Fruit fly (Drosophila melanogaster) whole organism, embryonic: ENCODE data around the gene CG10343.

Source experiments
- Asciz ChIP-seq: fragments of 200-800 bp; sonication (Bioruptor generic); optimal IDR thresholded peaks from 2 replicates; lab custom pipeline; 2017; ENCODE audit warnings: missing biosample characterization, mild to moderate bottlenecking, missing genetic modification characterization, missing genetic modification reagents
- Atf6 ChIP-seq: fragments of 200-800 bp; sonication (Bioruptor generic); IDR thresholded peaks from 2 replicates; pipeline ENCODE4 v1.3.6; 2022; ENCODE audit warnings: missing biosample characterization, missing genetic modification characterization
- CG10267 ChIP-seq: fragments of 200-800 bp; sonication (Bioruptor generic); optimal IDR thresholded peaks from 2 replicates; lab custom pipeline; 2018; ENCODE audit warnings: missing biosample characterization, mild to moderate bottlenecking, missing genetic modification characterization, moderate library complexity
- CG10366 ChIP-seq: fragments of 200-800 bp; sonication (Bioruptor generic); IDR thresholded peaks from 2 replicates; pipeline ENCODE4 v1.3.6; 2022; ENCODE audit warnings: missing biosample characterization, missing genetic modification characterization
- CG10462 ChIP-seq: fragments of 200-800 bp; sonication (Bioruptor generic); optimal IDR thresholded peaks from 2 replicates; lab custom pipeline; 2016; ENCODE audit warnings: missing biosample characterization, missing genetic modification characterization
- CG11398 ChIP-seq: fragments of 200-800 bp; sonication (Bioruptor generic); optimal IDR thresholded peaks from 2 replicates; lab custom pipeline; 2016; ENCODE audit warnings: missing biosample characterization, missing genetic modification characterization
- CG12942 ChIP-seq: fragments of 200-800 bp; sonication (Bioruptor generic); optimal IDR thresholded peaks from 3 replicates; lab custom pipeline; 2016; ENCODE audit warnings: missing biosample characterization, missing genetic modification characterization
- CG13296 ChIP-seq: fragments of 200-800 bp; sonication (Bioruptor generic); optimal IDR thresholded peaks from 3 replicates; lab custom pipeline; 2018; ENCODE audit warnings: missing biosample characterization, mild to moderate bottlenecking, missing genetic modification characterization
- CG14014 ChIP-seq: fragments of 200-800 bp; sonication (Bioruptor generic); IDR thresholded peaks from 2 replicates; pipeline ENCODE4 v1.3.6; 2022; ENCODE audit warnings: missing biosample characterization, missing genetic modification characterization
- CG16815 ChIP-seq: fragments of 200-800 bp; sonication (Bioruptor generic); optimal IDR thresholded peaks from 3 replicates; lab custom pipeline; 2017; ENCODE audit warnings: missing biosample characterization, mild to moderate bottlenecking, missing genetic modification characterization
- CG16863 ChIP-seq: fragments of 200-800 bp; sonication (Bioruptor generic); optimal IDR thresholded peaks from 3 replicates; lab custom pipeline; 2016; ENCODE audit warnings: missing biosample characterization, missing genetic modification characterization
- CG17612 ChIP-seq: fragments of 200-800 bp; sonication (Bioruptor generic); IDR thresholded peaks from 2 replicates; pipeline ENCODE4 v1.3.6; 2022; ENCODE audit warnings: missing biosample characterization, missing genetic modification characterization
- CG18619 ChIP-seq: fragments of 200-800 bp; sonication (Bioruptor generic); optimal IDR thresholded peaks from 3 replicates; lab custom pipeline; 2017; ENCODE audit warnings: missing biosample characterization, mild to moderate bottlenecking, missing genetic modification characterization
- CG30431 ChIP-seq: fragments of 200-800 bp; sonication (Bioruptor generic); optimal IDR thresholded peaks from 2 replicates; lab custom pipeline; 2017; ENCODE audit warnings: missing biosample characterization, missing genetic modification characterization
- CG3281 ChIP-seq: fragments of 200-800 bp; sonication (Bioruptor generic); optimal IDR thresholded peaks from 3 replicates; lab custom pipeline; 2017; ENCODE audit warnings: missing biosample characterization, mild to moderate bottlenecking, missing genetic modification characterization
- CG33213 ChIP-seq: fragments of 200-800 bp; sonication (Bioruptor generic); optimal IDR thresholded peaks from 3 replicates; lab custom pipeline; 2016; ENCODE audit warnings: missing biosample characterization, missing genetic modification characterization
- CG4730 ChIP-seq: fragments of 200-800 bp; sonication (Bioruptor generic); IDR thresholded peaks from 2 replicates; pipeline ENCODE4 v1.3.6; 2022; ENCODE audit warnings: missing biosample characterization, missing genetic modification characterization
- CG4820 ChIP-seq: fragments of 200-800 bp; sonication (Bioruptor generic); optimal IDR thresholded peaks from 3 replicates; lab custom pipeline; 2016; ENCODE audit warnings: missing biosample characterization, missing genetic modification characterization
- CG7372 ChIP-seq: fragments of 200-800 bp; sonication (Bioruptor generic); IDR thresholded peaks from 2 replicates; pipeline ENCODE4 v1.3.6; 2022; ENCODE audit warnings: missing biosample characterization, missing genetic modification characterization
- CG8281 ChIP-seq: fragments of 200-800 bp; sonication (Bioruptor generic); optimal IDR thresholded peaks from 2 replicates; lab custom pipeline; 2018; ENCODE audit warnings: missing biosample characterization, mild to moderate bottlenecking, missing genetic modification characterization, moderate library complexity
- CHES-1-like ChIP-seq: fragments of 200-800 bp; sonication (Bioruptor generic); optimal IDR thresholded peaks from 2 replicates; lab custom pipeline; 2016; ENCODE audit warnings: missing biosample characterization, missing genetic modification characterization
- Dfd ChIP-seq, 2 experiments: fragments of >200 bp; optimal IDR thresholded peaks; 2 replicates each; lab custom pipeline; 2017; ENCODE audit warnings: missing biosample characterization in 2 of 2, missing genetic modification characterization in 2 of 2
- Drgx ChIP-seq: fragments of 200-800 bp; sonication (Bioruptor generic); IDR thresholded peaks from 2 replicates; pipeline ENCODE4 v1.3.6; 2022; ENCODE audit warnings: missing biosample characterization, missing genetic modification characterization
- H15 ChIP-seq: fragments of 200-800 bp; sonication (Bioruptor generic); IDR thresholded peaks from 3 replicates; pipeline ENCODE4 v1.3.6; 2022; ENCODE audit warnings: missing biosample characterization, missing genetic modification characterization
- Hey ChIP-seq: fragments of 200-800 bp; sonication (Bioruptor generic); optimal IDR thresholded peaks from 3 replicates; lab custom pipeline; 2018; ENCODE audit warnings: missing biosample characterization, mild to moderate bottlenecking, missing genetic modification characterization
- Mrtf ChIP-seq: fragments of 200-800 bp; sonication (Bioruptor generic); IDR thresholded peaks from 3 replicates; pipeline ENCODE4 v1.3.6; 2022; ENCODE audit warnings: missing biosample characterization, missing genetic modification characterization
- NFAT ChIP-seq: fragments of 200-800 bp; sonication (Bioruptor generic); IDR thresholded peaks from 2 replicates; pipeline ENCODE4 v1.3.6; 2022; ENCODE audit warnings: missing biosample characterization, missing genetic modification characterization
- Nf-YC ChIP-seq: fragments of 200-800 bp; optimal IDR thresholded peaks from 3 replicates; lab custom pipeline; 2019; ENCODE audit warnings: missing biosample characterization, mild to moderate bottlenecking, missing genetic modification characterization, moderate library complexity
- NfI ChIP-seq: fragments of 200-800 bp; sonication (Bioruptor generic); optimal IDR thresholded peaks from 3 replicates; lab custom pipeline; 2018; ENCODE audit warnings: missing biosample characterization, mild to moderate bottlenecking, missing genetic modification characterization, moderate library complexity
- Opbp ChIP-seq: fragments of 200-800 bp; sonication (Bioruptor generic); IDR thresholded peaks from 3 replicates; pipeline ENCODE4 v1.3.6; 2022; ENCODE audit warnings: missing biosample characterization, missing genetic modification characterization; ENCODE audit not compliant: partially characterized antibody
- ap ChIP-seq: fragments of 200-800 bp; sonication (Bioruptor generic); IDR thresholded peaks from 2 replicates; pipeline ENCODE4 v1.3.6; 2022; ENCODE audit warnings: missing biosample characterization, missing genetic modification characterization
- bowl ChIP-seq: fragments of 200-800 bp; sonication (Bioruptor generic); IDR thresholded peaks from 2 replicates; pipeline ENCODE4 v1.3.6; 2022; ENCODE audit warnings: missing biosample characterization, missing genetic modification characterization
- bsh ChIP-seq, 2 experiments: fragments of 200-800 bp; sonication (Bioruptor generic); optimal IDR thresholded peaks; 2 replicates each; lab custom pipeline; 2017 to 2018; ENCODE audit warnings: mild to moderate bottlenecking in 2 of 2, missing biosample characterization in 2 of 2, missing genetic modification characterization in 2 of 2, moderate library complexity in 1 of 2
- cg ChIP-seq: fragments of 200-800 bp; sonication (Bioruptor generic); optimal IDR thresholded peaks from 3 replicates; lab custom pipeline; 2019; ENCODE audit warnings: missing biosample characterization, mild to moderate bottlenecking, missing genetic modification characterization, moderate library complexity
- crc ChIP-seq: fragments of 200-800 bp; sonication (Bioruptor generic); optimal IDR thresholded peaks from 2 replicates; lab custom pipeline; 2016; ENCODE audit warnings: missing biosample characterization, missing genetic modification characterization
- crol ChIP-seq: fragments of 200-800 bp; sonication (Bioruptor generic); IDR thresholded peaks from 2 replicates; pipeline ENCODE4 v1.3.6; 2022; ENCODE audit warnings: missing biosample characterization, missing genetic modification characterization
- dm ChIP-seq: fragments of 200-800 bp; sonication (Bioruptor generic); optimal IDR thresholded peaks from 3 replicates; lab custom pipeline; 2016; ENCODE audit warnings: missing biosample characterization, missing genetic modification characterization
- en ChIP-seq: fragments of 200-800 bp; sonication (Bioruptor generic); optimal IDR thresholded peaks from 2 replicates; lab custom pipeline; 2016; ENCODE audit warnings: missing biosample characterization, missing genetic modification characterization
- esg ChIP-seq: fragments of 200-800 bp; sonication (Bioruptor generic); conservative IDR thresholded peaks from 2 replicates; pipeline ENCODE4 v1.3.6; 2022; ENCODE audit warnings: missing biosample characterization, missing genetic modification characterization
- fd102C ChIP-seq: fragments of 200-800 bp; sonication (Bioruptor generic); optimal IDR thresholded peaks from 2 replicates; lab custom pipeline; 2018; ENCODE audit warnings: missing biosample characterization, mild to moderate bottlenecking, missing genetic modification characterization, moderate library complexity
- gcm ChIP-seq: fragments of 200-800 bp; sonication (Bioruptor generic); optimal IDR thresholded peaks from 2 replicates; lab custom pipeline; 2019; ENCODE audit warnings: missing biosample characterization, mild to moderate bottlenecking, missing genetic modification characterization, moderate library complexity
- gro ChIP-seq: fragments of 200-800 bp; sonication (Bioruptor generic); optimal IDR thresholded peaks from 2 replicates; lab custom pipeline; 2016; ENCODE audit warnings: missing biosample characterization, missing genetic modification characterization
- insv ChIP-seq, 2 experiments: fragments of 200-800 bp; sonication (Bioruptor generic); optimal IDR thresholded peaks; 3 replicates each; lab custom pipeline; 2016 to 2018; ENCODE audit warnings: missing biosample characterization in 2 of 2, missing genetic modification characterization in 2 of 2
- jumu ChIP-seq: fragments of 200-800 bp; sonication (Bioruptor generic); optimal IDR thresholded peaks from 3 replicates; lab custom pipeline; 2016; ENCODE audit warnings: missing biosample characterization, missing genetic modification characterization
- lmd ChIP-seq: fragments of 200-800 bp; sonication (Bioruptor generic); IDR thresholded peaks from 2 replicates; pipeline ENCODE4 v1.3.6; 2022; ENCODE audit warnings: missing biosample characterization, missing genetic modification characterization
- salm ChIP-seq: fragments of 200-800 bp; sonication (Bioruptor generic); optimal IDR thresholded peaks from 2 replicates; lab custom pipeline; 2018; ENCODE audit warnings: missing biosample characterization, mild to moderate bottlenecking, missing genetic modification characterization
- sima ChIP-seq: fragments of 200-800 bp; sonication (Bioruptor generic); optimal IDR thresholded peaks from 2 replicates; lab custom pipeline; 2016; ENCODE audit warnings: missing biosample characterization, missing genetic modification characterization
- ssp ChIP-seq: fragments of 200-800 bp; sonication (Bioruptor generic); IDR thresholded peaks from 2 replicates; pipeline ENCODE4 v1.3.6; 2022; ENCODE audit warnings: missing biosample characterization, missing genetic modification characterization
- tll ChIP-seq, 2 experiments: fragments of 200-800 bp in 1 of 2; fragments of >200 bp in 1 of 2; sonication (Bioruptor generic) in 1 of 2; optimal IDR thresholded peaks; 2 replicates each; lab custom pipeline; 2017 to 2019; ENCODE audit warnings: missing biosample characterization in 2 of 2, missing genetic modification characterization in 2 of 2, mild to moderate bottlenecking in 1 of 2, moderate library complexity in 1 of 2
- trh ChIP-seq: fragments of 200-800 bp; sonication (Bioruptor generic); optimal IDR thresholded peaks from 2 replicates; lab custom pipeline; 2016; ENCODE audit warnings: missing biosample characterization, missing genetic modification characterization
- wek ChIP-seq: fragments of 200-800 bp; sonication (Bioruptor generic); optimal IDR thresholded peaks from 3 replicates; lab custom pipeline; 2018; ENCODE audit warnings: missing biosample characterization, mild to moderate bottlenecking, missing genetic modification characterization, moderate library complexity
- zfh2 ChIP-seq: fragments of 200-800 bp; sonication (Bioruptor generic); optimal IDR thresholded peaks from 2 replicates; lab custom pipeline; 2016; ENCODE audit warnings: missing biosample characterization, missing genetic modification characterization

CG10343 gene

DNA sequence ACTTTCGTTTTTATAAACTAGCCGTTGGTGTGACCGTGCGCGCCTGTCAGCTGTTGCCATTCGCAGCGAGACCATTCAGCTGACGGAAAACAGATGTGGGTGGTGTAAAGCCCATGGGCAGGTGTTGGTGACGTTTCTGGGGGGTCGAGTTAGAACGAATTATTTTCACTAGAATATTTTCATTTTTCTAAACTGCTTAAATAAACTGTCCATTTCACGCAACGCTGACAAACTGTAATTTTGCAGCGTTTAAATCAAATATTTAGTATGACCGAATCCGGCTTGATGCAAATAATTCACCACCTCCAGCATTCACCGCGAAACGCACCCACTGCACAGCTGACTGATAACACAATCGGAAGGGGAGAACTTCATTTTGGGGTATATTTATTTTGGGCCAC, 7.9 kb upstream of the CG10343 start, which contains the start of the genes CG10383 and CG10338 (continued):
- TF ChIP-seq esg (GFP tag; lab: Robert Waterston, UW) (peak; percentile 87), zfh2 (peak; percentile 95), CG7372 (GFP tag; lab: Robert Waterston, UW) (peak; percentile 84), H15 (GFP tag; lab: Robert Waterston, UW) (peak; percentile 91), CG33213 (GFP tag; lab: Kevin White, UChicago) (peak; percentile 86), sima (no peak), CG4730 (GFP tag; lab: Robert Waterston, UW) (peak; percentile 86), CG17612 (peak; percentile 75), CG18619 (GFP tag; lab: Kevin White, UChicago) (peak; percentile 70), CG16863 (GFP tag; lab: Kevin White, UChicago) (peak; percentile 83), crc (GFP tag; lab: Kevin White, UChicago) (peak; percentile 84), CG30431 (GFP tag; lab: Kevin White, UChicago) (peak; percentile 72), dm (GFP tag; lab: Kevin White, UChicago) (peak; percentile 85), CG16815 (peak; percentile 71), Dfd (GFP tag; optimal IDR thresholded peaks at IDR 0.05; lab: Kevin White, UChicago) (no peak), ap (GFP tag; lab: Robert Waterston, UW) (peak; percentile 74), CG8281 (tag; lab: Kevin White, UChicago) (peak; percentile 42), gcm (GFP tag; lab: Kevin White, UChicago) (peak; percentile 70), Asciz (peak; percentile 58), Mrtf (GFP tag; lab: Robert Waterston, UW) (peak; percentile 83), insv (GFP tag; optimal IDR thresholded peaks at IDR 0.05; lab: Kevin White, UChicago) (peak in 1 of 2 experiments; percentile 43), Nf-YC (peak; percentile 55), crol (GFP tag; lab: Robert Waterston, UW) (peak; percentile 43; the same call in 1 of the 2 replicates), trh (GFP tag; lab: Kevin White, UChicago) (peak; percentile 61), bsh (GFP tag; optimal IDR thresholded peaks at IDR 0.05; lab: Kevin White, UChicago) (peak; percentile 26 to 78), bowl (GFP tag; lab: Robert Waterston, UW) (peak; percentile 79), NFAT (GFP tag; lab: Robert Waterston, UW) (peak; percentile 91), cg (GFP tag; lab: Kevin White, UChicago) (no peak), CG13296 (GFP tag; lab: Kevin White, UChicago) (peak; percentile 69), jumu (GFP tag; lab: Kevin White, UChicago) (peak; percentile 94), Hey (tag; lab: Kevin White, UChicago) (no peak), Atf6 (GFP tag; lab: Robert Waterston, UW) (peak; percentile 88), Opbp (no peak), CG10267 (peak; percentile 71), ssp (GFP tag; lab: Robert Waterston, UW) (peak; percentile 71), en (GFP tag; lab: Kevin White, UChicago) (peak; percentile 24), CG14014 (peak; percentile 88), CG4820 (GFP tag; lab: Kevin White, UChicago) (peak; percentile 66), Drgx (GFP tag; lab: Robert Waterston, UW) (peak; percentile 88), tll (GFP tag; optimal IDR thresholded peaks at IDR 0.05; lab: Kevin White, UChicago) (peak in 1 of 2 experiments; percentile 62), CG12942 (GFP tag; lab: Kevin White, UChicago) (peak; percentile 79), salm (peak; percentile 56), CG11398 (peak; percentile 77), CHES-1-like (GFP tag; lab: Kevin White, UChicago) (peak; percentile 93), fd102C (GFP tag; lab: Kevin White, UChicago) (no peak), CG3281 (GFP tag; lab: Kevin White, UChicago) (peak; percentile 82), lmd (GFP tag; lab: Robert Waterston, UW) (peak; percentile 89), gro (GFP tag; lab: Kevin White, UChicago) (peak; percentile 87), wek (GFP tag; lab: Kevin White, UChicago) (peak; percentile 13), CG10366 (peak; percentile 89), NfI (GFP tag; lab: Kevin White, UChicago) (peak; percentile 85), CG10462 (GFP tag; lab: Kevin White, UChicago) (peak; percentile 53)
